Worm (Caenorhabditis elegans) whole organism, L2 larva: ENCODE measurements around the gene idpp-5.

Experiments
- C34F6.9 ChIP-seq: fragments of 150-350 bp; optimal IDR thresholded peaks from 2 replicates; lab custom pipeline; 2014; ENCODE audit warnings: missing biosample characterization, missing genetic modification characterization
- F13H6.1 ChIP-seq: sonication (generic microtip); optimal IDR thresholded peaks from 2 replicates; lab custom pipeline; 2016; ENCODE audit warnings: missing genetic modification characterization, missing compliant biosample characterization
- R02D3.7 ChIP-seq: fragments of 150-350 bp; optimal IDR thresholded peaks from 2 replicates; lab custom pipeline; 2014; ENCODE audit warnings: missing biosample characterization, missing genetic modification characterization
- Y55F3AM.14 ChIP-seq: fragments of 200-800 bp; sonication (Bioruptor generic); optimal IDR thresholded peaks from 2 replicates; lab custom pipeline; 2018; ENCODE audit warnings: mild to moderate bottlenecking, missing genetic modification characterization, missing compliant biosample characterization
- ZK546.5 ChIP-seq: sonication (generic microtip); optimal IDR thresholded peaks from 2 replicates; lab custom pipeline; 2017; ENCODE audit warnings: missing biosample characterization, missing genetic modification characterization
- alr-1 ChIP-seq: fragments of 150-350 bp; optimal IDR thresholded peaks from 2 replicates; lab custom pipeline; 2014; ENCODE audit warnings: missing biosample characterization, missing genetic modification characterization
- aly-2 ChIP-seq: fragments of 150-350 bp; optimal IDR thresholded peaks from 2 replicates; lab custom pipeline; 2014; ENCODE audit warnings: missing biosample characterization, missing genetic modification characterization
- ama-1 ChIP-seq: fragments of 150-350 bp; optimal IDR thresholded peaks from 2 replicates; lab custom pipeline; 2018; ENCODE audit warnings: inconsistent platforms
- blmp-1 ChIP-seq: sonication (generic microtip); optimal IDR thresholded peaks from 2 replicates; lab custom pipeline; 2017; ENCODE audit warnings: missing genetic modification characterization, mild to moderate bottlenecking, missing compliant biosample characterization, antibody characterized with exemption, moderate library complexity; ENCODE audit not compliant: insufficient read depth
- ceh-16 ChIP-seq: fragments of 150-350 bp; optimal IDR thresholded peaks from 2 replicates; lab custom pipeline; 2014; ENCODE audit warnings: missing biosample characterization, missing genetic modification characterization
- ceh-82 ChIP-seq: fragments of 150-350 bp; optimal IDR thresholded peaks from 2 replicates; lab custom pipeline; 2014; ENCODE audit warnings: missing biosample characterization, missing genetic modification characterization
- crh-2 ChIP-seq: sonication (generic microtip); optimal IDR thresholded peaks from 2 replicates; lab custom pipeline; 2017; ENCODE audit warnings: missing biosample characterization, missing genetic modification characterization
- dmd-4 ChIP-seq: sonication (generic microtip); optimal IDR thresholded peaks from 2 replicates; lab custom pipeline; 2017; ENCODE audit warnings: missing biosample characterization, missing genetic modification characterization
- egl-27 ChIP-seq: sonication (generic microtip); optimal IDR thresholded peaks from 3 replicates; lab custom pipeline; 2017; ENCODE audit warnings: missing biosample characterization, missing genetic modification reagents, missing genetic modification characterization
- elt-1 ChIP-seq: fragments of 150-350 bp; optimal IDR thresholded peaks from 2 replicates; lab custom pipeline; 2014; ENCODE audit warnings: missing biosample characterization, missing genetic modification characterization
- elt-3 ChIP-seq: sonication (generic microtip); optimal IDR thresholded peaks from 2 replicates; lab custom pipeline; 2017; ENCODE audit warnings: missing biosample characterization, missing genetic modification characterization
- fos-1 ChIP-seq: fragments of 150-350 bp; optimal IDR thresholded peaks from 2 replicates; lab custom pipeline; 2014; ENCODE audit warnings: missing biosample characterization, missing genetic modification characterization
- gmeb-1 ChIP-seq: fragments of 150-350 bp; optimal IDR thresholded peaks from 2 replicates; lab custom pipeline; 2014; ENCODE audit warnings: missing biosample characterization, missing genetic modification characterization
- lin-11 ChIP-seq: fragments of 150-350 bp; sonication (generic microtip); optimal IDR thresholded peaks from 2 replicates; lab custom pipeline; 2014; ENCODE audit warnings: missing biosample characterization, missing genetic modification characterization, inconsistent platforms, mixed read lengths
- lin-13 ChIP-seq: fragments of 150-350 bp; optimal IDR thresholded peaks from 2 replicates; lab custom pipeline; 2014; ENCODE audit warnings: missing biosample characterization, missing genetic modification reagents, missing genetic modification characterization
- lin-39 ChIP-seq: fragments of 150-350 bp; optimal IDR thresholded peaks from 2 replicates; lab custom pipeline; 2014; ENCODE audit warnings: missing biosample characterization, missing genetic modification reagents, missing genetic modification characterization
- lsy-2 ChIP-seq, 2 experiments: fragments of 150-350 bp in 1 of 2; sonication (generic microtip) in 1 of 2; optimal IDR thresholded peaks; 2 replicates each; lab custom pipeline; 2014 to 2017; ENCODE audit warnings: missing biosample characterization in 2 of 2, missing genetic modification characterization in 2 of 2
- mab-5 ChIP-seq: fragments of 150-350 bp; optimal IDR thresholded peaks from 2 replicates; lab custom pipeline; 2014; ENCODE audit warnings: missing biosample characterization, missing genetic modification characterization
- mbf-1 ChIP-seq: sonication (generic microtip); optimal IDR thresholded peaks from 2 replicates; lab custom pipeline; 2017; ENCODE audit warnings: missing biosample characterization, missing genetic modification characterization
- mdl-1 ChIP-seq, 2 experiments: fragments of 150-350 bp in 1 of 2; sonication (generic microtip) in 1 of 2; optimal IDR thresholded peaks; 2 replicates each; lab custom pipeline; 2017; ENCODE audit warnings: missing biosample characterization in 2 of 2, missing genetic modification characterization in 2 of 2
- nhr-10 ChIP-seq: sonication (generic microtip); optimal IDR thresholded peaks from 2 replicates; lab custom pipeline; 2017; ENCODE audit warnings: missing biosample characterization, missing genetic modification characterization
- nhr-11 ChIP-seq: fragments of 150-350 bp; optimal IDR thresholded peaks from 2 replicates; lab custom pipeline; 2014; ENCODE audit warnings: missing biosample characterization, missing genetic modification characterization
- nhr-12 ChIP-seq: fragments of 150-350 bp; optimal IDR thresholded peaks from 2 replicates; lab custom pipeline; 2014; ENCODE audit warnings: missing biosample characterization, missing genetic modification characterization
- nhr-129 ChIP-seq: fragments of 150-350 bp; optimal IDR thresholded peaks from 2 replicates; lab custom pipeline; 2014; ENCODE audit warnings: missing biosample characterization, missing genetic modification characterization
- nhr-21 ChIP-seq: fragments of 150-350 bp; optimal IDR thresholded peaks from 2 replicates; lab custom pipeline; 2014; ENCODE audit warnings: missing biosample characterization, missing genetic modification characterization
- nhr-23 ChIP-seq: fragments of 150-350 bp; optimal IDR thresholded peaks from 2 replicates; lab custom pipeline; 2014; ENCODE audit warnings: missing biosample characterization, missing genetic modification reagents, missing genetic modification characterization
- nhr-237 ChIP-seq: fragments of 150-350 bp; optimal IDR thresholded peaks from 2 replicates; lab custom pipeline; 2014; ENCODE audit warnings: missing biosample characterization, missing genetic modification characterization
- nhr-25 ChIP-seq: fragments of 150-350 bp; sonication (generic microtip); optimal IDR thresholded peaks from 3 replicates; lab custom pipeline; 2014; ENCODE audit warnings: missing biosample characterization, missing genetic modification characterization
- nhr-6 ChIP-seq: fragments of 150-350 bp; optimal IDR thresholded peaks from 2 replicates; lab custom pipeline; 2014; ENCODE audit warnings: missing biosample characterization, missing genetic modification characterization
- nhr-77 ChIP-seq: fragments of 150-350 bp; optimal IDR thresholded peaks from 2 replicates; lab custom pipeline; 2014; ENCODE audit warnings: missing biosample characterization, missing genetic modification characterization
- peb-1 ChIP-seq: fragments of 150-350 bp; optimal IDR thresholded peaks from 2 replicates; lab custom pipeline; 2014; ENCODE audit warnings: missing biosample characterization, missing genetic modification characterization
- sem-4 ChIP-seq: fragments of 150-350 bp; optimal IDR thresholded peaks from 2 replicates; lab custom pipeline; 2014; ENCODE audit warnings: missing biosample characterization, missing genetic modification reagents, missing genetic modification characterization
- skn-1 ChIP-seq: sonication (generic microtip); optimal IDR thresholded peaks from 2 replicates; lab custom pipeline; 2017; ENCODE audit warnings: missing biosample characterization, missing genetic modification characterization
- sma-3 ChIP-seq: sonication (generic microtip); optimal IDR thresholded peaks from 2 replicates; lab custom pipeline; 2016; ENCODE audit warnings: missing genetic modification reagents, missing genetic modification characterization, missing compliant biosample characterization
- sma-9 ChIP-seq, 2 experiments: fragments of 150-350 bp in 1 of 2; sonication (generic microtip) in 1 of 2; optimal IDR thresholded peaks; 2 replicates each; lab custom pipeline; 2014 to 2016; ENCODE audit warnings: missing genetic modification characterization in 2 of 2, mild to moderate bottlenecking in 1 of 2, missing biosample characterization in 1 of 2, missing compliant biosample characterization in 1 of 2, missing genetic modification reagents in 1 of 2, moderate library complexity in 1 of 2
- snpc-4 ChIP-seq: fragments of 150-350 bp; optimal IDR thresholded peaks from 2 replicates; lab custom pipeline; 2014; ENCODE audit warnings: missing biosample characterization, missing genetic modification characterization
- unc-39 ChIP-seq: fragments of 150-350 bp; optimal IDR thresholded peaks from 2 replicates; lab custom pipeline; 2014; ENCODE audit warnings: missing biosample characterization, missing genetic modification characterization
- unc-55 ChIP-seq: fragments of 150-350 bp; sonication (generic microtip); optimal IDR thresholded peaks from 3 replicates; lab custom pipeline; 2014; ENCODE audit warnings: missing biosample characterization, missing genetic modification reagents, missing genetic modification characterization
- unc-62 ChIP-seq: fragments of 150-350 bp; optimal IDR thresholded peaks from 2 replicates; lab custom pipeline; 2014; ENCODE audit warnings: missing biosample characterization, missing genetic modification reagents, missing genetic modification characterization
- zag-1 ChIP-seq: fragments of 150-350 bp; optimal IDR thresholded peaks from 2 replicates; lab custom pipeline; 2014; ENCODE audit warnings: missing biosample characterization, missing genetic modification characterization
- ztf-1 ChIP-seq: fragments of 200-800 bp; sonication (Bioruptor generic); conservative IDR thresholded peaks from 2 replicates; pipeline ENCODE4 v1.3.6; 2022; ENCODE audit warnings: missing genetic modification characterization, missing compliant biosample characterization
- ztf-11 ChIP-seq: sonication (generic microtip); optimal IDR thresholded peaks from 2 replicates; lab custom pipeline; 2017; ENCODE audit warnings: missing biosample characterization, missing genetic modification characterization
- ztf-4 ChIP-seq: fragments of 150-350 bp; optimal IDR thresholded peaks from 2 replicates; lab custom pipeline; 2014; ENCODE audit warnings: missing biosample characterization, missing genetic modification characterization

Gene idpp-5

DNA sequence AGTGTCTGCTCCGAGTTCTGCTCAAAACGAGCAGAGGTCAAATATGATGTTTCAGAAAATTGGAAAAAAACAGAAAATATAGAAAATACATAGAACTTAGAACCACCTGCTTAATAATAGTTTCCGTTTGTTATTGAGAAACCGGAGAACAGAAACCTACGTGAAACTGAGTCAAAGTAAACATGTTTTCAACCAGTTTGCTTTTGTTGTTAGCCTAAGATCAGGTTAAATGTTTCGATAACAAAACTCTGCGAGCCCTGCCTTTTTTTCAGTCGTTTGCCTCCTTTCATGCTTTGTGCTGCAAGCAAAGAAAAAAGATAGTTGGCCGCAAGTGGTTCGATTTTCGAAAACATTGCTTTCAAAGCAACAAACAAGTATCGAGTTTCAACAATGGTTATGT, 38.3 kb upstream of the idpp-5 start:
- TF ChIP-seq F13H6.1 (tag; lab: Kevin White, UChicago) (no peak), lin-11 (no peak), nhr-129 (tag; lab: Kevin White, UChicago) (peak; percentile 2)

DNA sequence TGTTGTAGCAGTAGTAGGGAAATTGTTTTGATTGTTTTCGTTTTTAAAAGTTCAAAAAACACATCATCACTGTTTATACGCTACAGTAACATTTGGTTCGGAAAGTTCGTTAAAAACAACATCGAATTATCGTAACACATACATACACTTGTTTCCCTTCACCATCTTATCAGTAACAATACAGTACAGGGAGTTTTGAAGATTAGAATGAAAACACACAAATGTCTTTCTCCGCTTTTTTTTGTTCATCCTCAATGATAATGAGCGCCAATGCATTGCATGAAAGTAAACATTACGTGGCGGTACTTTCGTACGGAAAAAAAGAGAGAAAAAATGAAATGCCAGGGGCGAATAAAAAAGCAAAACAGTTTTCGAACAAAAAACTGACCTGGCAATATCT, 37.0 kb upstream of the idpp-5 start:
- no peak for TF ChIP-seq lin-39 (tag; lab: Kevin White, UChicago)
- peak; percentile 89 for TF ChIP-seq fos-1 (tag; lab: Kevin White, UChicago)
- TF ChIP-seq crh-2 (tag; lab: Kevin White, UChicago): peak; percentile 94
- TF ChIP-seq dmd-4 (tag; lab: Kevin White, UChicago): no peak
- no peak for TF ChIP-seq nhr-12 (tag; lab: Kevin White, UChicago)
- TF ChIP-seq lin-11: no peak
- TF ChIP-seq mbf-1 (tag; lab: Kevin White, UChicago): no peak
- peak; percentile 72 for TF ChIP-seq sma-9 (GFP tag; optimal IDR thresholded peaks at IDR 0.05; lab: Kevin White, UChicago)
- TF ChIP-seq sma-9 (tag; optimal IDR thresholded peaks at IDR 0.05; lab: Kevin White, UChicago): no peak
- no peak for TF ChIP-seq egl-27 (tag; lab: Kevin White, UChicago)
- no peak for TF ChIP-seq unc-55 (GFP tag; lab: Kevin White, UChicago)
- no peak for TF ChIP-seq nhr-6 (tag; lab: Kevin White, UChicago)
- TF ChIP-seq alr-1 (tag; lab: Kevin White, UChicago): no peak
- peak in 1 of 2 experiments; percentile 32 for TF ChIP-seq lsy-2 (tag; optimal IDR thresholded peaks at IDR 0.05; lab: Kevin White, UChicago)
- TF ChIP-seq blmp-1: no peak
- no peak for TF ChIP-seq lin-13 (GFP tag; lab: Kevin White, UChicago)
- TF ChIP-seq nhr-21 (tag; lab: Kevin White, UChicago): no peak
- TF ChIP-seq nhr-77 (tag; lab: Kevin White, UChicago): no peak
- TF ChIP-seq nhr-237 (tag; lab: Kevin White, UChicago): no peak
- TF ChIP-seq ceh-82 (tag; lab: Kevin White, UChicago): no peak
- TF ChIP-seq Y55F3AM.14 (GFP tag; lab: Kevin White, UChicago): no peak
- no peak for TF ChIP-seq snpc-4 (tag; lab: Kevin White, UChicago)
- TF ChIP-seq nhr-23 (tag; lab: Kevin White, UChicago): no peak
- TF ChIP-seq aly-2 (tag; lab: Kevin White, UChicago): no peak
- TF ChIP-seq F13H6.1 (tag; lab: Kevin White, UChicago): peak; percentile 54
- no peak for TF ChIP-seq nhr-25 (tag; lab: Kevin White, UChicago)
- no peak for TF ChIP-seq ama-1
- TF ChIP-seq nhr-129 (tag; lab: Kevin White, UChicago): peak; percentile 37
- TF ChIP-seq elt-1: no peak
- TF ChIP-seq skn-1: peak; percentile 9
- TF ChIP-seq elt-3 (tag; lab: Kevin White, UChicago): no peak
- no peak for TF ChIP-seq sem-4
- no peak for TF ChIP-seq nhr-11 (tag; lab: Kevin White, UChicago)
- TF ChIP-seq unc-62: no peak
- no peak for TF ChIP-seq C34F6.9 (tag; lab: Kevin White, UChicago)
- no peak for TF ChIP-seq nhr-10 (tag; lab: Kevin White, UChicago)
- no peak for TF ChIP-seq ztf-4 (tag; lab: Kevin White, UChicago)
- no peak for TF ChIP-seq mdl-1 (tag; optimal IDR thresholded peaks at IDR 0.05; lab: Kevin White, UChicago)
- TF ChIP-seq peb-1 (tag; lab: Kevin White, UChicago): no peak
- peak; percentile 37 for TF ChIP-seq sma-3 (GFP tag; lab: Kevin White, UChicago)
- no peak for TF ChIP-seq ZK546.5 (tag; lab: Kevin White, UChicago)
- TF ChIP-seq zag-1 (tag; lab: Kevin White, UChicago): no peak
- no peak for TF ChIP-seq unc-39 (tag; lab: Kevin White, UChicago)
- TF ChIP-seq ceh-16 (tag; lab: Kevin White, UChicago): no peak
- TF ChIP-seq ztf-11 (tag; lab: Kevin White, UChicago): no peak
- no peak for TF ChIP-seq mab-5 (tag; lab: Kevin White, UChicago)
- no peak for TF ChIP-seq R02D3.7
- no peak for TF ChIP-seq ztf-1 (GFP tag; lab: Robert Waterston, UW)
- peak; percentile 52 for TF ChIP-seq gmeb-1 (tag; lab: Kevin White, UChicago)
